Worm (Caenorhabditis elegans) whole organism, L2 larva: ENCODE data around the gene F48E8.4.

Experiments used
- C34F6.9 ChIP-seq: fragments of 150-350 bp; optimal IDR thresholded peaks from 2 replicates; lab custom pipeline; 2014; ENCODE audit warnings: missing biosample characterization, missing genetic modification characterization
- F13H6.1 ChIP-seq: sonication (generic microtip); optimal IDR thresholded peaks from 2 replicates; lab custom pipeline; 2016; ENCODE audit warnings: missing genetic modification characterization, missing compliant biosample characterization
- R02D3.7 ChIP-seq: fragments of 150-350 bp; optimal IDR thresholded peaks from 2 replicates; lab custom pipeline; 2014; ENCODE audit warnings: missing biosample characterization, missing genetic modification characterization
- Y55F3AM.14 ChIP-seq: fragments of 200-800 bp; sonication (Bioruptor generic); optimal IDR thresholded peaks from 2 replicates; lab custom pipeline; 2018; ENCODE audit warnings: mild to moderate bottlenecking, missing genetic modification characterization, missing compliant biosample characterization
- ZK546.5 ChIP-seq: sonication (generic microtip); optimal IDR thresholded peaks from 2 replicates; lab custom pipeline; 2017; ENCODE audit warnings: missing biosample characterization, missing genetic modification characterization
- alr-1 ChIP-seq: fragments of 150-350 bp; optimal IDR thresholded peaks from 2 replicates; lab custom pipeline; 2014; ENCODE audit warnings: missing biosample characterization, missing genetic modification characterization
- aly-2 ChIP-seq: fragments of 150-350 bp; optimal IDR thresholded peaks from 2 replicates; lab custom pipeline; 2014; ENCODE audit warnings: missing biosample characterization, missing genetic modification characterization
- ama-1 ChIP-seq: fragments of 150-350 bp; optimal IDR thresholded peaks from 2 replicates; lab custom pipeline; 2018; ENCODE audit warnings: inconsistent platforms
- blmp-1 ChIP-seq: sonication (generic microtip); optimal IDR thresholded peaks from 2 replicates; lab custom pipeline; 2017; ENCODE audit warnings: missing genetic modification characterization, mild to moderate bottlenecking, missing compliant biosample characterization, antibody characterized with exemption, moderate library complexity; ENCODE audit not compliant: insufficient read depth
- ceh-16 ChIP-seq: fragments of 150-350 bp; optimal IDR thresholded peaks from 2 replicates; lab custom pipeline; 2014; ENCODE audit warnings: missing biosample characterization, missing genetic modification characterization
- ceh-82 ChIP-seq: fragments of 150-350 bp; optimal IDR thresholded peaks from 2 replicates; lab custom pipeline; 2014; ENCODE audit warnings: missing biosample characterization, missing genetic modification characterization
- crh-2 ChIP-seq: sonication (generic microtip); optimal IDR thresholded peaks from 2 replicates; lab custom pipeline; 2017; ENCODE audit warnings: missing biosample characterization, missing genetic modification characterization
- dmd-4 ChIP-seq: sonication (generic microtip); optimal IDR thresholded peaks from 2 replicates; lab custom pipeline; 2017; ENCODE audit warnings: missing biosample characterization, missing genetic modification characterization
- egl-27 ChIP-seq: sonication (generic microtip); optimal IDR thresholded peaks from 3 replicates; lab custom pipeline; 2017; ENCODE audit warnings: missing biosample characterization, missing genetic modification reagents, missing genetic modification characterization
- elt-1 ChIP-seq: fragments of 150-350 bp; optimal IDR thresholded peaks from 2 replicates; lab custom pipeline; 2014; ENCODE audit warnings: missing biosample characterization, missing genetic modification characterization
- elt-3 ChIP-seq: sonication (generic microtip); optimal IDR thresholded peaks from 2 replicates; lab custom pipeline; 2017; ENCODE audit warnings: missing biosample characterization, missing genetic modification characterization
- fos-1 ChIP-seq: fragments of 150-350 bp; optimal IDR thresholded peaks from 2 replicates; lab custom pipeline; 2014; ENCODE audit warnings: missing biosample characterization, missing genetic modification characterization
- gmeb-1 ChIP-seq: fragments of 150-350 bp; optimal IDR thresholded peaks from 2 replicates; lab custom pipeline; 2014; ENCODE audit warnings: missing biosample characterization, missing genetic modification characterization
- lin-11 ChIP-seq: fragments of 150-350 bp; sonication (generic microtip); optimal IDR thresholded peaks from 2 replicates; lab custom pipeline; 2014; ENCODE audit warnings: missing biosample characterization, missing genetic modification characterization, inconsistent platforms, mixed read lengths
- lin-13 ChIP-seq: fragments of 150-350 bp; optimal IDR thresholded peaks from 2 replicates; lab custom pipeline; 2014; ENCODE audit warnings: missing biosample characterization, missing genetic modification reagents, missing genetic modification characterization
- lin-39 ChIP-seq: fragments of 150-350 bp; optimal IDR thresholded peaks from 2 replicates; lab custom pipeline; 2014; ENCODE audit warnings: missing biosample characterization, missing genetic modification reagents, missing genetic modification characterization
- lsy-2 ChIP-seq, 2 experiments: fragments of 150-350 bp in 1 of 2; sonication (generic microtip) in 1 of 2; optimal IDR thresholded peaks; 2 replicates each; lab custom pipeline; 2014 to 2017; ENCODE audit warnings: missing biosample characterization in 2 of 2, missing genetic modification characterization in 2 of 2
- mab-5 ChIP-seq: fragments of 150-350 bp; optimal IDR thresholded peaks from 2 replicates; lab custom pipeline; 2014; ENCODE audit warnings: missing biosample characterization, missing genetic modification characterization
- mbf-1 ChIP-seq: sonication (generic microtip); optimal IDR thresholded peaks from 2 replicates; lab custom pipeline; 2017; ENCODE audit warnings: missing biosample characterization, missing genetic modification characterization
- nhr-10 ChIP-seq: sonication (generic microtip); optimal IDR thresholded peaks from 2 replicates; lab custom pipeline; 2017; ENCODE audit warnings: missing biosample characterization, missing genetic modification characterization
- nhr-11 ChIP-seq: fragments of 150-350 bp; optimal IDR thresholded peaks from 2 replicates; lab custom pipeline; 2014; ENCODE audit warnings: missing biosample characterization, missing genetic modification characterization
- nhr-12 ChIP-seq: fragments of 150-350 bp; optimal IDR thresholded peaks from 2 replicates; lab custom pipeline; 2014; ENCODE audit warnings: missing biosample characterization, missing genetic modification characterization
- nhr-129 ChIP-seq: fragments of 150-350 bp; optimal IDR thresholded peaks from 2 replicates; lab custom pipeline; 2014; ENCODE audit warnings: missing biosample characterization, missing genetic modification characterization
- nhr-21 ChIP-seq: fragments of 150-350 bp; optimal IDR thresholded peaks from 2 replicates; lab custom pipeline; 2014; ENCODE audit warnings: missing biosample characterization, missing genetic modification characterization
- nhr-237 ChIP-seq: fragments of 150-350 bp; optimal IDR thresholded peaks from 2 replicates; lab custom pipeline; 2014; ENCODE audit warnings: missing biosample characterization, missing genetic modification characterization
- nhr-25 ChIP-seq: fragments of 150-350 bp; sonication (generic microtip); optimal IDR thresholded peaks from 3 replicates; lab custom pipeline; 2014; ENCODE audit warnings: missing biosample characterization, missing genetic modification characterization
- nhr-6 ChIP-seq: fragments of 150-350 bp; optimal IDR thresholded peaks from 2 replicates; lab custom pipeline; 2014; ENCODE audit warnings: missing biosample characterization, missing genetic modification characterization
- peb-1 ChIP-seq: fragments of 150-350 bp; optimal IDR thresholded peaks from 2 replicates; lab custom pipeline; 2014; ENCODE audit warnings: missing biosample characterization, missing genetic modification characterization
- sem-4 ChIP-seq: fragments of 150-350 bp; optimal IDR thresholded peaks from 2 replicates; lab custom pipeline; 2014; ENCODE audit warnings: missing biosample characterization, missing genetic modification reagents, missing genetic modification characterization
- skn-1 ChIP-seq: sonication (generic microtip); optimal IDR thresholded peaks from 2 replicates; lab custom pipeline; 2017; ENCODE audit warnings: missing biosample characterization, missing genetic modification characterization
- sma-3 ChIP-seq: sonication (generic microtip); optimal IDR thresholded peaks from 2 replicates; lab custom pipeline; 2016; ENCODE audit warnings: missing genetic modification reagents, missing genetic modification characterization, missing compliant biosample characterization
- sma-9 ChIP-seq, 2 experiments: fragments of 150-350 bp in 1 of 2; sonication (generic microtip) in 1 of 2; optimal IDR thresholded peaks; 2 replicates each; lab custom pipeline; 2014 to 2016; ENCODE audit warnings: missing genetic modification characterization in 2 of 2, mild to moderate bottlenecking in 1 of 2, missing biosample characterization in 1 of 2, missing compliant biosample characterization in 1 of 2, missing genetic modification reagents in 1 of 2, moderate library complexity in 1 of 2
- snpc-4 ChIP-seq: fragments of 150-350 bp; optimal IDR thresholded peaks from 2 replicates; lab custom pipeline; 2014; ENCODE audit warnings: missing biosample characterization, missing genetic modification characterization
- unc-39 ChIP-seq: fragments of 150-350 bp; optimal IDR thresholded peaks from 2 replicates; lab custom pipeline; 2014; ENCODE audit warnings: missing biosample characterization, missing genetic modification characterization
- unc-55 ChIP-seq: fragments of 150-350 bp; sonication (generic microtip); optimal IDR thresholded peaks from 3 replicates; lab custom pipeline; 2014; ENCODE audit warnings: missing biosample characterization, missing genetic modification reagents, missing genetic modification characterization
- unc-62 ChIP-seq: fragments of 150-350 bp; optimal IDR thresholded peaks from 2 replicates; lab custom pipeline; 2014; ENCODE audit warnings: missing biosample characterization, missing genetic modification reagents, missing genetic modification characterization
- zag-1 ChIP-seq: fragments of 150-350 bp; optimal IDR thresholded peaks from 2 replicates; lab custom pipeline; 2014; ENCODE audit warnings: missing biosample characterization, missing genetic modification characterization
- ztf-1 ChIP-seq: fragments of 200-800 bp; sonication (Bioruptor generic); conservative IDR thresholded peaks from 2 replicates; pipeline ENCODE4 v1.3.6; 2022; ENCODE audit warnings: missing genetic modification characterization, missing compliant biosample characterization
- ztf-11 ChIP-seq: sonication (generic microtip); optimal IDR thresholded peaks from 2 replicates; lab custom pipeline; 2017; ENCODE audit warnings: missing biosample characterization, missing genetic modification characterization

The F48E8.4 gene

ce11 chrIII:5449762-5450308, 3.6 kb upstream of the F48E8.4 start, which contains the start of gene F48E8.8:
TSS of gene F48E8.8 (minus strand) at chrIII:5449812.
- peak; percentile 59 for TF ChIP-seq C34F6.9 (tag; lab: Kevin White, UChicago)
- peak; percentile 61 for TF ChIP-seq crh-2
- no peak for TF ChIP-seq elt-3 (tag; lab: Kevin White, UChicago)
- TF ChIP-seq alr-1 (tag; lab: Kevin White, UChicago): no peak
- no peak for TF ChIP-seq ztf-11 (tag; lab: Kevin White, UChicago)
- no peak for TF ChIP-seq snpc-4 (tag; lab: Kevin White, UChicago)
- TF ChIP-seq zag-1 (tag; lab: Kevin White, UChicago): no peak
- TF ChIP-seq unc-62 (GFP tag; lab: Kevin White, UChicago): no peak
- TF ChIP-seq Y55F3AM.14 (GFP tag; lab: Kevin White, UChicago): no peak
- TF ChIP-seq ama-1: no peak
- peak; percentile 71 for TF ChIP-seq unc-55 (GFP tag; lab: Kevin White, UChicago)
- no peak for TF ChIP-seq nhr-6
- TF ChIP-seq blmp-1 (tag; lab: Kevin White, UChicago): no peak
- no peak for TF ChIP-seq peb-1 (tag; lab: Kevin White, UChicago)
- TF ChIP-seq sma-9 (GFP tag; optimal IDR thresholded peaks at IDR 0.05; lab: Kevin White, UChicago): peak; percentile 59
- TF ChIP-seq sma-9 (tag; optimal IDR thresholded peaks at IDR 0.05; lab: Kevin White, UChicago): no peak
- TF ChIP-seq mab-5 (tag; lab: Kevin White, UChicago): no peak
- no peak for TF ChIP-seq dmd-4
- peak; percentile 18 for TF ChIP-seq lin-13 (GFP tag; lab: Kevin White, UChicago)
- no peak for TF ChIP-seq ceh-82 (tag; lab: Kevin White, UChicago)
- no peak for TF ChIP-seq nhr-25 (tag; lab: Kevin White, UChicago)
- no peak for TF ChIP-seq skn-1 (tag; lab: Kevin White, UChicago)
- TF ChIP-seq nhr-11 (tag; lab: Kevin White, UChicago): no peak
- no peak for TF ChIP-seq nhr-12
- peak; percentile 15 for TF ChIP-seq fos-1 (tag; lab: Kevin White, UChicago)
- TF ChIP-seq lin-11 (tag; lab: Kevin White, UChicago): peak; percentile 41
- no peak for TF ChIP-seq unc-39
- peak; percentile 79 for TF ChIP-seq F13H6.1 (tag; lab: Kevin White, UChicago)
- no peak for TF ChIP-seq egl-27 (tag; lab: Kevin White, UChicago)
- TF ChIP-seq ZK546.5 (tag; lab: Kevin White, UChicago): no peak
- no peak for TF ChIP-seq nhr-10 (tag; lab: Kevin White, UChicago)
- no peak for TF ChIP-seq aly-2
- no peak for TF ChIP-seq ztf-1 (GFP tag; lab: Robert Waterston, UW)
- peak; percentile 85 for TF ChIP-seq nhr-129 (tag; lab: Kevin White, UChicago)
- no peak for TF ChIP-seq R02D3.7 (tag; lab: Kevin White, UChicago)
- TF ChIP-seq sma-3 (GFP tag; lab: Kevin White, UChicago): no peak
- TF ChIP-seq ceh-16 (tag; lab: Kevin White, UChicago): no peak
- no peak for TF ChIP-seq mbf-1 (tag; lab: Kevin White, UChicago)
- TF ChIP-seq elt-1: no peak
- no peak for TF ChIP-seq nhr-21 (tag; lab: Kevin White, UChicago)
- no peak for TF ChIP-seq lin-39
- TF ChIP-seq gmeb-1: peak; percentile 11
- peak; percentile 21 to 80 for TF ChIP-seq lsy-2 (tag; optimal IDR thresholded peaks at IDR 0.05; lab: Kevin White, UChicago)
- TF ChIP-seq sem-4: peak; percentile 13
- TF ChIP-seq nhr-237: no peak

- TF ChIP-seq nhr-10 (tag; lab: Kevin White, UChicago): no peak
- TF ChIP-seq, all 48 proteins: peak for 0
Measured at ce11 chrIII:5450430-5450829, 3.0 kb upstream of the F48E8.4 start, which contains the start of gene paa-1. TSS of gene paa-1 (plus strand) at chrIII:5450730.
